Worm (Caenorhabditis elegans) whole organism, L4 larva: ENCODE data around the gene C48D1.1.
A peak's percentile ranks its signal among the peaks of the same experiment; 100 is the strongest.

Experiments used
- D1046.2 ChIP-seq: fragments of 200-800 bp; sonication (Bioruptor generic); IDR thresholded peaks from 2 replicates; pipeline ENCODE4 v1.3.6; 2022; ENCODE audit warnings: missing genetic modification characterization, missing compliant biosample characterization
- F26F4.8 ChIP-seq: fragments of 200-800 bp; sonication (Bioruptor generic); conservative IDR thresholded peaks from 2 replicates; pipeline ENCODE4 v1.3.6; 2022; ENCODE audit warnings: missing genetic modification characterization, missing compliant biosample characterization
- F37D6.2 ChIP-seq: sonication (generic microtip); optimal IDR thresholded peaks from 2 replicates; lab custom pipeline; 2016; ENCODE audit warnings: mild to moderate bottlenecking, missing genetic modification characterization, missing compliant biosample characterization
- T20F7.1 ChIP-seq: fragments of 200-800 bp; sonication (Bioruptor generic); optimal IDR thresholded peaks from 2 replicates; lab custom pipeline; 2018; ENCODE audit warnings: mild to moderate bottlenecking, missing genetic modification characterization, missing compliant biosample characterization
- Y48G9A.11 ChIP-seq: fragments of 200-800 bp; sonication (Bioruptor generic); IDR thresholded peaks from 2 replicates; pipeline ENCODE4 v1.3.6; 2022; ENCODE audit warnings: missing genetic modification reagents, missing genetic modification characterization, missing compliant biosample characterization
- ZK337.2 ChIP-seq: fragments of 200-800 bp; sonication (Bioruptor generic); IDR thresholded peaks from 2 replicates; pipeline ENCODE4 v1.3.6; 2022; ENCODE audit warnings: missing genetic modification reagents, missing genetic modification characterization, missing compliant biosample characterization
- ZK546.5 ChIP-seq, 2 experiments: sonication (generic microtip); optimal IDR thresholded peaks; 2 replicates each; lab custom pipeline; 2017; ENCODE audit warnings: missing biosample characterization in 2 of 2, missing genetic modification characterization in 2 of 2
- aly-2 ChIP-seq: sonication (generic microtip); optimal IDR thresholded peaks from 2 replicates; lab custom pipeline; 2018; ENCODE audit warnings: missing biosample characterization, missing genetic modification characterization
- attf-4 ChIP-seq: sonication (generic microtip); optimal IDR thresholded peaks from 3 replicates; lab custom pipeline; 2017; ENCODE audit warnings: missing biosample characterization, missing genetic modification characterization
- ceh-28 ChIP-seq: fragments of 150-350 bp; optimal IDR thresholded peaks from 2 replicates; lab custom pipeline; 2014; ENCODE audit warnings: missing biosample characterization, missing genetic modification reagents, missing genetic modification characterization
- ceh-32 ChIP-seq: sonication (generic microtip); optimal IDR thresholded peaks from 2 replicates; lab custom pipeline; 2016; ENCODE audit warnings: mild to moderate bottlenecking, missing genetic modification characterization, missing compliant biosample characterization; ENCODE audit not compliant: poor library complexity
- ceh-44 ChIP-seq: fragments of 200-800 bp; sonication (Bioruptor generic); IDR thresholded peaks from 2 replicates; pipeline ENCODE4 v1.3.6; 2022; ENCODE audit warnings: missing genetic modification reagents, missing genetic modification characterization, missing compliant biosample characterization
- ces-1 ChIP-seq: fragments of 150-350 bp; sonication (generic microtip); optimal IDR thresholded peaks from 4 replicates; lab custom pipeline; 2014; ENCODE audit warnings: missing biosample characterization, missing genetic modification reagents, missing genetic modification characterization
- daf-16 ChIP-seq, 3 experiments: sonication (generic microtip); optimal IDR thresholded peaks; 2 replicates each; lab custom pipeline; 2016 to 2017; ENCODE audit warnings: missing genetic modification characterization in 3 of 3, missing genetic modification reagents in 3 of 3, mild to moderate bottlenecking in 2 of 3, missing compliant biosample characterization in 2 of 3, missing biosample characterization in 1 of 3, moderate library complexity in 1 of 3
- daf-8 ChIP-seq: fragments of 200-800 bp; sonication (Bioruptor generic); IDR thresholded peaks from 2 replicates; pipeline ENCODE4 v1.3.6; 2022; ENCODE audit warnings: missing genetic modification characterization, missing compliant biosample characterization
- dmd-6 ChIP-seq: fragments of 200-800 bp; sonication (Bioruptor generic); IDR thresholded peaks from 2 replicates; pipeline ENCODE4 v1.3.6; 2022; ENCODE audit warnings: missing genetic modification reagents, missing genetic modification characterization, missing compliant biosample characterization
- dmd-9 ChIP-seq: fragments of 200-800 bp; sonication (Bioruptor generic); IDR thresholded peaks from 2 replicates; pipeline ENCODE4 v1.3.6; 2022; ENCODE audit warnings: missing genetic modification reagents, missing genetic modification characterization, missing compliant biosample characterization
- duxl-1 ChIP-seq: sonication (generic microtip); optimal IDR thresholded peaks from 2 replicates; lab custom pipeline; 2016; ENCODE audit warnings: mild to moderate bottlenecking, missing genetic modification characterization, moderate library complexity, missing compliant biosample characterization; ENCODE audit not compliant: poor library complexity
- dve-1 ChIP-seq: sonication (generic microtip); optimal IDR thresholded peaks from 2 replicates; lab custom pipeline; 2017; ENCODE audit warnings: antibody characterized with exemption, mild to moderate bottlenecking, missing genetic modification characterization, missing compliant biosample characterization; ENCODE audit not compliant: insufficient read depth
- fos-1 ChIP-seq: fragments of 150-350 bp; optimal IDR thresholded peaks from 2 replicates; lab custom pipeline; 2014; ENCODE audit warnings: missing biosample characterization, missing genetic modification characterization
- hlh-11 ChIP-seq: fragments of 200-800 bp; sonication (Bioruptor generic); optimal IDR thresholded peaks from 2 replicates; lab custom pipeline; 2018; ENCODE audit warnings: mild to moderate bottlenecking, missing genetic modification characterization, missing compliant biosample characterization
- lin-1 ChIP-seq: fragments of 200-800 bp; sonication (Bioruptor generic); IDR thresholded peaks from 2 replicates; pipeline ENCODE4 v1.3.6; 2022; ENCODE audit warnings: missing genetic modification reagents, missing genetic modification characterization, missing compliant biosample characterization
- lin-13 ChIP-seq: fragments of 150-350 bp; optimal IDR thresholded peaks from 2 replicates; lab custom pipeline; 2014; ENCODE audit warnings: missing biosample characterization, missing genetic modification reagents, missing genetic modification characterization
- lin-38 ChIP-seq: fragments of 200-800 bp; sonication (Bioruptor generic); IDR thresholded peaks from 2 replicates; pipeline ENCODE4 v1.3.6; 2022; ENCODE audit warnings: missing genetic modification reagents, missing genetic modification characterization, missing compliant biosample characterization
- lir-3 ChIP-seq: sonication (generic microtip); optimal IDR thresholded peaks from 2 replicates; lab custom pipeline; 2016; ENCODE audit warnings: mild to moderate bottlenecking, missing genetic modification characterization, missing compliant biosample characterization
- madf-9 ChIP-seq: fragments of 200-800 bp; sonication (Bioruptor generic); conservative IDR thresholded peaks from 2 replicates; pipeline ENCODE4 v1.3.6; 2022; ENCODE audit warnings: missing genetic modification reagents, missing genetic modification characterization, missing compliant biosample characterization
- mdt-29 ChIP-seq: fragments of 200-800 bp; sonication (Bioruptor generic); IDR thresholded peaks from 2 replicates; pipeline ENCODE4 v1.3.6; 2022; ENCODE audit warnings: missing genetic modification reagents, missing genetic modification characterization, missing compliant biosample characterization
- mep-1 ChIP-seq: fragments of 150-350 bp; sonication (generic microtip); optimal IDR thresholded peaks from 3 replicates; lab custom pipeline; 2014; ENCODE audit warnings: missing biosample characterization, missing genetic modification characterization
- mxl-2 ChIP-seq: fragments of 200-800 bp; sonication (Bioruptor generic); conservative IDR thresholded peaks from 2 replicates; pipeline ENCODE4 v1.3.6; 2022; ENCODE audit warnings: missing genetic modification reagents, missing genetic modification characterization, missing compliant biosample characterization
- nhr-25 ChIP-seq: sonication (generic microtip); optimal IDR thresholded peaks from 2 replicates; lab custom pipeline; 2017; ENCODE audit warnings: missing genetic modification characterization, mild to moderate bottlenecking, missing compliant biosample characterization, antibody characterized with exemption, moderate library complexity, borderline replicate concordance; ENCODE audit not compliant: insufficient read depth
- nhr-28 ChIP-seq: fragments of 150-350 bp; optimal IDR thresholded peaks from 2 replicates; lab custom pipeline; 2014; ENCODE audit warnings: missing biosample characterization, missing genetic modification characterization
- nhr-42 ChIP-seq: fragments of 200-800 bp; sonication (Bioruptor generic); IDR thresholded peaks from 2 replicates; pipeline ENCODE4 v1.3.6; 2022; ENCODE audit warnings: missing genetic modification characterization, missing compliant biosample characterization
- nhr-48 ChIP-seq: sonication (generic microtip); optimal IDR thresholded peaks from 2 replicates; lab custom pipeline; 2016; ENCODE audit warnings: mild to moderate bottlenecking, missing genetic modification characterization, missing compliant biosample characterization
- nhr-76 ChIP-seq: fragments of 150-350 bp; optimal IDR thresholded peaks from 2 replicates; lab custom pipeline; 2014; ENCODE audit warnings: missing biosample characterization, missing genetic modification characterization
- nhr-77 ChIP-seq: fragments of 150-350 bp; optimal IDR thresholded peaks from 2 replicates; lab custom pipeline; 2014; ENCODE audit warnings: missing biosample characterization, missing genetic modification characterization
- pha-4 ChIP-seq, 2 experiments: fragments of 150-350 bp in 1 of 2; fragments of 200-800 bp in 1 of 2; sonication (Bioruptor generic) in 1 of 2; IDR thresholded peaks in 1 of 2; optimal IDR thresholded peaks in 1 of 2; 2 replicates each; pipeline versions ENCODE4 v1.3.6 to Lab custom; 2014 to 2022; ENCODE audit warnings: missing genetic modification characterization in 2 of 2, missing genetic modification reagents in 2 of 2, missing biosample characterization in 1 of 2, missing compliant biosample characterization in 1 of 2
- pqm-1 ChIP-seq: sonication (generic microtip); optimal IDR thresholded peaks from 2 replicates; lab custom pipeline; 2017; ENCODE audit warnings: missing biosample characterization, missing genetic modification characterization
- rbr-2 ChIP-seq: sonication (generic microtip); optimal IDR thresholded peaks from 2 replicates; lab custom pipeline; 2016; ENCODE audit warnings: missing genotype, missing genetic modification characterization, missing compliant biosample characterization
- saeg-2 ChIP-seq: fragments of 200-800 bp; sonication (Bioruptor generic); IDR thresholded peaks from 2 replicates; pipeline ENCODE4 v1.3.6; 2022; ENCODE audit warnings: missing genetic modification reagents, missing genetic modification characterization, missing compliant biosample characterization
- sdz-12 ChIP-seq: fragments of 200-800 bp; sonication (Bioruptor generic); optimal IDR thresholded peaks from 2 replicates; lab custom pipeline; 2018; ENCODE audit warnings: mild to moderate bottlenecking, missing genetic modification characterization, missing compliant biosample characterization
- skn-1 ChIP-seq: fragments of 150-350 bp; optimal IDR thresholded peaks from 2 replicates; lab custom pipeline; 2014; ENCODE audit warnings: missing biosample characterization, missing genetic modification characterization
- snpc-4 ChIP-seq: fragments of 150-350 bp; optimal IDR thresholded peaks from 2 replicates; lab custom pipeline; 2014; ENCODE audit warnings: missing biosample characterization, missing genetic modification characterization
- zip-11 ChIP-seq: fragments of 200-800 bp; sonication (Bioruptor generic); IDR thresholded peaks from 2 replicates; pipeline ENCODE4 v1.3.6; 2022; ENCODE audit warnings: missing genetic modification characterization, missing compliant biosample characterization
- ztf-11 ChIP-seq: fragments of 150-350 bp; optimal IDR thresholded peaks from 2 replicates; lab custom pipeline; 2014; ENCODE audit warnings: missing biosample characterization, missing genetic modification characterization
- ztf-7 ChIP-seq: fragments of 150-350 bp; optimal IDR thresholded peaks from 2 replicates; lab custom pipeline; 2014; ENCODE audit warnings: missing biosample characterization, missing genetic modification characterization

The C48D1.1 gene

ce11 chrIV:13238943-13239861, 42.0 kb upstream of the C48D1.1 start, which contains the start of gene tag-115 (continued):
- no peak for TF ChIP-seq F37D6.2 (tag; lab: Kevin White, UChicago)
- no peak for TF ChIP-seq ceh-28
- no peak for TF ChIP-seq rbr-2 (tag; lab: Kevin White, UChicago)
- peak; percentile 71; the same call in 1 of the 2 replicates for TF ChIP-seq pha-4 (GFP tag; IDR thresholded peaks at IDR 0.05; lab: Robert Waterston, UW)
- no peak for TF ChIP-seq pha-4 (tag; optimal IDR thresholded peaks at IDR 0.05; lab: Kevin White, UChicago)
- TF ChIP-seq hlh-11 (tag; lab: Kevin White, UChicago): no peak
- TF ChIP-seq attf-4: no peak
- TF ChIP-seq lir-3 (tag; lab: Kevin White, UChicago): no peak
- peak; percentile 85 for TF ChIP-seq lin-38 (GFP tag; lab: Robert Waterston, UW)
- TF ChIP-seq ceh-44 (GFP tag; lab: Robert Waterston, UW): no peak; the same call in 1 of the 2 replicates
- TF ChIP-seq skn-1 (tag; lab: Kevin White, UChicago): no peak
- TF ChIP-seq aly-2: no peak
- no peak for TF ChIP-seq snpc-4 (tag; lab: Kevin White, UChicago)
- no peak for TF ChIP-seq dmd-6 (GFP tag; lab: Robert Waterston, UW)
- TF ChIP-seq lin-13 (GFP tag; lab: Kevin White, UChicago): peak; percentile 23
- no peak for TF ChIP-seq ZK546.5 (tag; optimal IDR thresholded peaks at IDR 0.05; lab: Kevin White, UChicago)
- no peak; the same call in 1 of the 2 replicates for TF ChIP-seq F26F4.8 (GFP tag; lab: Robert Waterston, UW)
- TF ChIP-seq dmd-9: no peak
- no peak for TF ChIP-seq nhr-42 (GFP tag; lab: Robert Waterston, UW)
- TF ChIP-seq nhr-28 (tag; lab: Kevin White, UChicago): no peak
- TF ChIP-seq sdz-12 (GFP tag; lab: Kevin White, UChicago): no peak
- TF ChIP-seq ztf-7: peak; percentile 6
- TF ChIP-seq ceh-32 (tag; lab: Kevin White, UChicago): no peak
- TF ChIP-seq Y48G9A.11: peak; percentile 50; the same call in 1 of the 2 replicates
- TF ChIP-seq madf-9: no peak
- TF ChIP-seq nhr-76 (tag; lab: Kevin White, UChicago): no peak
- peak; percentile 3 for TF ChIP-seq mep-1 (tag; lab: Kevin White, UChicago)
- TF ChIP-seq D1046.2: no peak
- TF ChIP-seq pqm-1 (tag; lab: Kevin White, UChicago): no peak
- TF ChIP-seq nhr-25 (tag; lab: Kevin White, UChicago): peak; percentile 9
- peak; percentile 48 for TF ChIP-seq nhr-48 (tag; lab: Kevin White, UChicago)
- TF ChIP-seq nhr-77 (tag; lab: Kevin White, UChicago): no peak
- no peak for TF ChIP-seq daf-8 (GFP tag; lab: Robert Waterston, UW)
- TF ChIP-seq duxl-1: peak; percentile 56
- peak in 1 of 2 experiments; percentile 12 for TF ChIP-seq daf-16 (GFP tag; optimal IDR thresholded peaks at IDR 0.05; lab: Kevin White, UChicago)
- TF ChIP-seq daf-16 (tag; optimal IDR thresholded peaks at IDR 0.05; lab: Kevin White, UChicago): peak; percentile 33
- TF ChIP-seq ztf-11: no peak
- no peak for TF ChIP-seq zip-11 (GFP tag; lab: Robert Waterston, UW)
- TF ChIP-seq ZK337.2 (GFP tag; lab: Robert Waterston, UW): no peak
- no peak for TF ChIP-seq saeg-2

ce11 chrIV:13236485-13236884, 39.3 kb upstream of the C48D1.1 start, which contains the start of gene pwp-1:
pwp-1 (minus strand) TSS chrIV:13236585.
- TF ChIP-seq dve-1: no peak
- TF ChIP-seq mxl-2: no peak
- no peak for TF ChIP-seq fos-1 (tag; lab: Kevin White, UChicago)
- no peak for TF ChIP-seq ces-1 (GFP tag; lab: Kevin White, UChicago)
- no peak for TF ChIP-seq T20F7.1 (GFP tag; lab: Kevin White, UChicago)
- TF ChIP-seq snpc-4 (tag; lab: Kevin White, UChicago): no peak
- TF ChIP-seq dmd-9: no peak
- TF ChIP-seq nhr-42 (GFP tag; lab: Robert Waterston, UW): no peak
- no peak for TF ChIP-seq ZK337.2 (GFP tag; lab: Robert Waterston, UW)
- no peak for TF ChIP-seq mdt-29
- no peak for TF ChIP-seq mep-1 (tag; lab: Kevin White, UChicago)
- no peak for TF ChIP-seq lin-1
- TF ChIP-seq nhr-28 (tag; lab: Kevin White, UChicago): no peak
